Fruit fly (Drosophila melanogaster): ENCODE results near the gene CG17359.
A peak's percentile ranks its signal among the peaks of the same experiment; 100 is the strongest.

Gene CG17359

DNA sequence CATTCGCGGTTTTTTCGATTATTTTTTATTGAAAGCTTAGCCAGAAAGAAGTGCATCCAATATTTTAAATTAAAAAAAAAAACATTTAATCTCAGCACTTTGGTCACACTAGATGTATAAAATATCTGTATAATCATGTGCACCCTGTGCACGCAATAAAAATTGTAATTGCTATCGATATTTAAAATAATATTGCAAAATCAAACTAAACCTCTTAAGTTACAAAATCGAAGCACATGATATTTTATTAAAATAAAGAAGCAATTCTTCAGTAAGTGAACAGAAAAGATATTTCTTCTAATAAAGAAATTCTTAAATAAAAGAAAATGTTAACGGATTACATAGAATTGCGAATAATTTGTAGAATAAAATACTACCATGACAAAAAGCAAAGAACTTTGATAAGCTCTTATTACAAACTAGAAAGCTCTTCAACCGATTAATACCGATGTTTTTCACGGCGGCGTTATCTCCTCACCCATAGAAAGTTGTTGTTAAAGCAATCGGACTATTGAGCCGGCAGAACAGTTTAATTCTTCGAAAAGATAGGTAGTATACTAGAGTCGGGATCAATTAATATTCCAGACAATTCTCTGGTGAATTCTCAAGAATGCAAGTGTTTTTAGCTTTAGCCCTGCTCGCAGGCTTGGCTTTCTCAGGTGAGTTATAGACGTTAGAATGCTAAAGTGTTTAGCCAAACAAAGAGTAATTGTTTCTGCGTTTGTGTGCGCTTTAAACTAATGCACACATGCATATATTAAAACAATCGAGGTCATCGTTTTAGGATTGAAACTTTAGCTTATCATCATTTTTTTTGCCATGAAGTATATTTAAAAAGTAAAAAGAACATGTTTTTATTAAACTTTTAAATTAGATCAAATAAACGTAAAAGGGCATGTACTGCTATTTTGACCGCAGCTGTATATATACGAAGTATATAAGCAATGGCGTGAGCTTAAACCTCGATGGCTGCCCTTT lies 5.0 kb downstream of the CG17359 start, which contains the start of gene CtsK1 (continued):
- TF ChIP-seq br (GFP tag; optimal IDR thresholded peaks at IDR 0.05), result peak; percentile 14
- TF ChIP-seq OdsH (GFP tag; optimal IDR thresholded peaks at IDR 0.05), result peak; percentile 70
- TF ChIP-seq dsf (GFP tag; optimal IDR thresholded peaks at IDR 0.05; ENCODE audit: borderline replicate concordance), result no peak
- peak; percentile 68 for TF ChIP-seq ey (GFP tag; optimal IDR thresholded peaks at IDR 0.05)
- peak; percentile 53 for TF ChIP-seq Sp1 (GFP tag; optimal IDR thresholded peaks at IDR 0.05)
- no peak for TF ChIP-seq Abd-B (GFP tag; optimal IDR thresholded peaks at IDR 0.05)
- no peak for TF ChIP-seq pan (optimal IDR thresholded peaks at IDR 0.05)
- TF ChIP-seq HLH106 (tag; optimal IDR thresholded peaks at IDR 0.05), result peak; percentile 68
- TF ChIP-seq GATAd (GFP tag; optimal IDR thresholded peaks at IDR 0.05), result no peak
- peak; percentile 64 for TF ChIP-seq h (GFP tag; optimal IDR thresholded peaks at IDR 0.05)
- peak in 1 of 2 experiments; percentile 73 for TF ChIP-seq foxo (GFP tag; optimal IDR thresholded peaks at IDR 0.05)
- peak; percentile 68 for TF ChIP-seq fru (GFP tag; optimal IDR thresholded peaks at IDR 0.05)
- TF ChIP-seq Vsx2 (GFP tag; optimal IDR thresholded peaks at IDR 0.05; ENCODE audit: partially characterized antibody), result no peak
- TF ChIP-seq woc (GFP tag; optimal IDR thresholded peaks at IDR 0.05), result peak; percentile 27
- no peak for TF ChIP-seq sv (GFP tag; optimal IDR thresholded peaks at IDR 0.05)

DNA sequence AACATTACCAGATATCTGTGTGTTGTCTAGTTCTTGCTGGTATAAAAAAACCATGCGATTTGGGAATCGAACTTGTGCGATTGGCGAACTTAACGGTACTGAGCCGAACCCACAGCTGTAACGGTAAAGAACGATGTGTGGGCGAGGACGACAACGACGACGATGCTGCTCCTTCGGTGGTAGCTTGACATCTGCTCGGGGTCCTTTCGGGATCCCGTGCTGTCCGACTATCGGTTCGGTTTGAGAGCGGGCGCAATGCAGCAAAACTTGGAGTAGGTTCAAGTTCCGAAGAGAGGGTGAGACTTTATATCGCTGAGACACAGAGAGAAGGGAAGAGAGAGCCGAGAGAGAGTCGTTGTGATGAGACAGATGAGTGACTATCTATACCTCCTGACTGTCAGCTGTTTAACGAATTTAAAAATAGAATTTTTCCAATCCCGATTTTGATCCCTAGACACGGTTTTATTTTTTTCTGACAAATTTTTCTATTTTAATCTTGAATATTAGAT lies 5.8 kb downstream of the CG17359 start, which contains the start of gene CG17364:
CG17364 (minus strand) TSS at position 168 of the 509 bp plus-strand sequence.
- no peak for TF ChIP-seq brk (GFP tag; optimal IDR thresholded peaks at IDR 0.05)
- no peak for TF ChIP-seq CrebA (GFP tag; optimal IDR thresholded peaks at IDR 0.05; ENCODE audit: borderline replicate concordance)
- TF ChIP-seq psq (GFP tag; optimal IDR thresholded peaks at IDR 0.05), result no peak
- TF ChIP-seq rgr (GFP tag; optimal IDR thresholded peaks at IDR 0.05), result no peak
- no peak for TF ChIP-seq sage (GFP tag; optimal IDR thresholded peaks at IDR 0.05)
- no peak for TF ChIP-seq Dif (GFP tag; optimal IDR thresholded peaks at IDR 0.05; ENCODE audit: partially characterized antibody)
- no peak for TF ChIP-seq Myc (optimal IDR thresholded peaks at IDR 0.05)
- TF ChIP-seq dsf (GFP tag; optimal IDR thresholded peaks at IDR 0.05; ENCODE audit: borderline replicate concordance), result no peak
- no peak for TF ChIP-seq woc (GFP tag; optimal IDR thresholded peaks at IDR 0.05)
- no peak for TF ChIP-seq fru (GFP tag; optimal IDR thresholded peaks at IDR 0.05)

- TF ChIP-seq psq (GFP tag; optimal IDR thresholded peaks at IDR 0.05) (no peak), h (GFP tag; optimal IDR thresholded peaks at IDR 0.05) (no peak), Dif (GFP tag; optimal IDR thresholded peaks at IDR 0.05; ENCODE audit: partially characterized antibody) (peak; percentile 26)
Observed at dm6 chr3L:13991314-13991713, 7.7 kb downstream of the CG17359 start.

- no peak for TF ChIP-seq h (GFP tag; optimal IDR thresholded peaks at IDR 0.05)
- TF ChIP-seq sage (GFP tag; optimal IDR thresholded peaks at IDR 0.05), result no peak
- no peak for TF ChIP-seq dsf (GFP tag; optimal IDR thresholded peaks at IDR 0.05; ENCODE audit: borderline replicate concordance)
- TF ChIP-seq Dfd (GFP tag; optimal IDR thresholded peaks at IDR 0.05), result no peak
- TF ChIP-seq Hr83 (GFP tag; optimal IDR thresholded peaks at IDR 0.05; ENCODE audit: poor library complexity, severe bottlenecking), result no peak
- no peak for TF ChIP-seq OdsH (GFP tag; optimal IDR thresholded peaks at IDR 0.05)
- no peak for TF ChIP-seq HLH106 (tag; optimal IDR thresholded peaks at IDR 0.05)
- no peak for TF ChIP-seq jim (GFP tag; optimal IDR thresholded peaks at IDR 0.05)
- no peak for TF ChIP-seq Jra (GFP tag; optimal IDR thresholded peaks at IDR 0.05)
- TF ChIP-seq Myc (optimal IDR thresholded peaks at IDR 0.05), result no peak
- TF ChIP-seq CrebA (GFP tag; optimal IDR thresholded peaks at IDR 0.05; ENCODE audit: borderline replicate concordance), result no peak
- TF ChIP-seq fru (GFP tag; optimal IDR thresholded peaks at IDR 0.05), result no peak
Observed at dm6 chr3L:13987578-13987977, 11.5 kb downstream of the CG17359 start, which contains the start of gene CG9040. TSS of gene CG9040 (plus strand) at chr3L:13987878.

DNA sequence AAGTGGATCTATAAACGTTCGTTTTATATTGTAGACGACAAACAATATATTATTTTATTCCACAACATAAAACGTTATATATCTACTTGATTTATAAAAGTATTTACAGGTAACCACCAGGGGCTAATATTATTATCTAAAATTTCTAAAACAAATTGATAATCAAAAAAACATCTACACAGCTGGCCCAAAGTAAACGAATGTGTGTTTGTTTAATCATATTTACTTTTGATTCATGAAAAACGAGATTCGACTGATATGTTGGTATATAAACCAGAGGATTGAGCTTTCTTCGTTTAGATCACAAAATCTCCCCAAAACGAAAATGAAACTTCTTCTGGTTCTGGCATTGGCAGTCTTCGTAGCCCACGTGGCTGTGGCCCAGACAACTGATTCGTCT lies 12.7 kb downstream of the CG17359 start, which contains the start of gene CG17362:
CG17362 (plus strand) TSS at position 291 of the 400 bp plus-strand sequence.
- TF ChIP-seq N (GFP tag; optimal IDR thresholded peaks at IDR 0.05) (no peak), Jra (GFP tag; optimal IDR thresholded peaks at IDR 0.05) (no peak), fru (GFP tag; optimal IDR thresholded peaks at IDR 0.05) (no peak), woc (GFP tag; optimal IDR thresholded peaks at IDR 0.05) (no peak), Sp1 (GFP tag; optimal IDR thresholded peaks at IDR 0.05) (no peak), Hnf4 (GFP tag; optimal IDR thresholded peaks at IDR 0.05) (no peak), Mio (GFP tag; optimal IDR thresholded peaks at IDR 0.05) (no peak), Abd-B (GFP tag; optimal IDR thresholded peaks at IDR 0.05) (no peak), dmrt93B (GFP tag; optimal IDR thresholded peaks at IDR 0.05) (no peak), h (GFP tag; optimal IDR thresholded peaks at IDR 0.05) (no peak), GATAd (GFP tag; optimal IDR thresholded peaks at IDR 0.05) (no peak)
